Worm (Caenorhabditis elegans) whole organism, L4/young adult: ENCODE results near the gene glt-1.

Source experiments
- W03F9.2 ChIP-seq: fragments of 150-350 bp; optimal IDR thresholded peaks from 2 replicates; lab custom pipeline; 2014; ENCODE audit warnings: missing biosample characterization, missing genetic modification characterization
- dao-5 ChIP-seq: sonication (generic microtip); optimal IDR thresholded peaks from 2 replicates; lab custom pipeline; 2016; ENCODE audit warnings: missing genotype, missing genetic modification characterization, moderate library complexity, missing compliant biosample characterization
- him-1 ChIP-seq: sonication (generic microtip); optimal IDR thresholded peaks from 2 replicates; lab custom pipeline; 2016; ENCODE audit warnings: missing genotype, missing genetic modification reagents, missing genetic modification characterization, missing compliant biosample characterization

DNA sequence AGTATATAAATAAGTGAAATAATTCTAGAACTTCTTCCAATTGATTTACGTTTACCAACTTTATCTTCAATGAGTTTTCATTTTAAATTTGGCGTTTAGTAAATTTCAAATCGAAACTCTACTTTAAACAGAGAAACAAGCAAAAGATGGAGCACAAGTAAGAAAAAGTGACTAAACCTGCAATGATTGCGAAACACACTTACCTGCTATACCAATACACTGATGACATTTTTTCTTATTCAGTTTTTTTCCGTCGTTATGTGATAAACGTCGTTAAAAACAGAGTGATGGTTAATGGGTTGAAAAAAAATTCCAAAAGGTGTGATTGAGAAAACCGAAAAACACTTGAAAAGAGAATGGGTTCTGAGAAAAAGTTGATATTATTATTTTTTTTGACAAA, 22.0 kb upstream of the glt-1 start:
- TF ChIP-seq him-1 (tag; lab: Kevin White, UChicago) (no peak), dao-5 (tag; lab: Kevin White, UChicago) (no peak), W03F9.2 (tag; lab: Kevin White, UChicago) (no peak)
